Worm (Caenorhabditis elegans) whole organism, mixed stage, embryonic: ENCODE data around the gene srh-79.

Experiments
- M03D4.4 ChIP-seq: sonication (generic microtip); optimal IDR thresholded peaks from 2 replicates; lab custom pipeline; 2017; ENCODE audit warnings: mild to moderate bottlenecking, missing genetic modification characterization, missing compliant biosample characterization
- bed-3 ChIP-seq: fragments of 200-800 bp; sonication (Bioruptor generic); optimal IDR thresholded peaks from 3 replicates; lab custom pipeline; 2018; ENCODE audit warnings: mild to moderate bottlenecking, missing genetic modification characterization, moderate library complexity, missing compliant biosample characterization
- blmp-1 ChIP-seq: fragments of 150-350 bp; optimal IDR thresholded peaks from 2 replicates; lab custom pipeline; 2014; ENCODE audit warnings: missing biosample characterization, missing genetic modification characterization
- ceh-39 ChIP-seq: fragments of 150-350 bp; optimal IDR thresholded peaks from 2 replicates; lab custom pipeline; 2014; ENCODE audit warnings: missing biosample characterization, missing genetic modification characterization
- ceh-83 ChIP-seq: fragments of 200-800 bp; sonication (Bioruptor generic); optimal IDR thresholded peaks from 2 replicates; lab custom pipeline; 2018; ENCODE audit warnings: mild to moderate bottlenecking, missing genetic modification characterization, missing compliant biosample characterization
- ces-1 ChIP-seq: fragments of 150-350 bp; optimal IDR thresholded peaks from 2 replicates; lab custom pipeline; 2014; ENCODE audit warnings: missing biosample characterization, missing genetic modification reagents, missing genetic modification characterization
- cnd-1 ChIP-seq: fragments of 200-800 bp; sonication (Bioruptor generic); optimal IDR thresholded peaks from 2 replicates; lab custom pipeline; 2018; ENCODE audit warnings: mild to moderate bottlenecking, missing genetic modification characterization, missing compliant biosample characterization
- drap-1 ChIP-seq: fragments of 200-800 bp; sonication (Bioruptor generic); optimal IDR thresholded peaks from 3 replicates; lab custom pipeline; 2018; ENCODE audit warnings: mild to moderate bottlenecking, missing genetic modification characterization, missing compliant biosample characterization
- elt-1 ChIP-seq: sonication (generic microtip); optimal IDR thresholded peaks from 2 replicates; lab custom pipeline; 2017; ENCODE audit warnings: missing genetic modification characterization, mild to moderate bottlenecking, missing compliant biosample characterization, antibody characterized with exemption, moderate library complexity, borderline replicate concordance; ENCODE audit not compliant: insufficient read depth
- flh-1 ChIP-seq: fragments of 200-800 bp; sonication (Bioruptor generic); optimal IDR thresholded peaks from 2 replicates; lab custom pipeline; 2018; ENCODE audit warnings: mild to moderate bottlenecking, missing genetic modification characterization, moderate library complexity, missing compliant biosample characterization
- ham-2 ChIP-seq: fragments of 200-800 bp; sonication (Bioruptor generic); optimal IDR thresholded peaks from 2 replicates; lab custom pipeline; 2018; ENCODE audit warnings: mild to moderate bottlenecking, missing genetic modification characterization, missing compliant biosample characterization
- hlh-1 ChIP-seq: fragments of 150-350 bp; optimal IDR thresholded peaks from 2 replicates; lab custom pipeline; 2014; ENCODE audit warnings: missing biosample characterization, missing genetic modification reagents, missing genetic modification characterization
- lin-13 ChIP-seq: fragments of 150-350 bp; optimal IDR thresholded peaks from 2 replicates; lab custom pipeline; 2014; ENCODE audit warnings: missing biosample characterization, missing genetic modification characterization
- lin-32 ChIP-seq: fragments of 200-800 bp; sonication (Bioruptor generic); optimal IDR thresholded peaks from 2 replicates; lab custom pipeline; 2018; ENCODE audit warnings: mild to moderate bottlenecking, missing genetic modification characterization, missing compliant biosample characterization
- lsy-2 ChIP-seq: fragments of 150-350 bp; optimal IDR thresholded peaks from 2 replicates; lab custom pipeline; 2014; ENCODE audit warnings: missing biosample characterization, missing genetic modification characterization
- mab-5 ChIP-seq: fragments of 150-350 bp; optimal IDR thresholded peaks from 2 replicates; lab custom pipeline; 2014; ENCODE audit warnings: missing biosample characterization, missing genetic modification characterization
- mep-1 ChIP-seq: fragments of 150-350 bp; optimal IDR thresholded peaks from 2 replicates; lab custom pipeline; 2017; ENCODE audit warnings: missing biosample characterization, missing genetic modification reagents, missing genetic modification characterization, inconsistent platforms
- mls-2 ChIP-seq: sonication (generic microtip); optimal IDR thresholded peaks from 2 replicates; lab custom pipeline; 2016; ENCODE audit warnings: mild to moderate bottlenecking, missing genetic modification characterization, moderate library complexity, missing compliant biosample characterization
- nhr-12 ChIP-seq: fragments of 150-350 bp; optimal IDR thresholded peaks from 2 replicates; lab custom pipeline; 2014; ENCODE audit warnings: missing biosample characterization, missing genetic modification characterization
- nhr-2 ChIP-seq: fragments of 150-350 bp; optimal IDR thresholded peaks from 2 replicates; lab custom pipeline; 2014; ENCODE audit warnings: missing biosample characterization, missing genetic modification characterization
- nhr-28 ChIP-seq: fragments of 150-350 bp; optimal IDR thresholded peaks from 2 replicates; lab custom pipeline; 2014; ENCODE audit warnings: missing biosample characterization, missing genetic modification characterization
- nhr-76 ChIP-seq: sonication (generic microtip); optimal IDR thresholded peaks from 2 replicates; lab custom pipeline; 2017; ENCODE audit warnings: missing biosample characterization, missing genetic modification characterization
- pha-4 ChIP-seq: fragments of 150-350 bp; optimal IDR thresholded peaks from 2 replicates; lab custom pipeline; 2018; ENCODE audit warnings: missing biosample characterization, missing genetic modification reagents, missing genetic modification characterization
- sem-2 ChIP-seq: fragments of 200-800 bp; sonication (Bioruptor generic); optimal IDR thresholded peaks from 2 replicates; lab custom pipeline; 2018; ENCODE audit warnings: mild to moderate bottlenecking, missing genetic modification characterization, missing compliant biosample characterization
- snpc-4 ChIP-seq: fragments of 150-350 bp; optimal IDR thresholded peaks from 2 replicates; lab custom pipeline; 2014; ENCODE audit warnings: missing biosample characterization, missing genetic modification characterization
- sptf-1 ChIP-seq: sonication (generic microtip); optimal IDR thresholded peaks from 2 replicates; lab custom pipeline; 2017; ENCODE audit warnings: mild to moderate bottlenecking, missing genetic modification characterization, moderate library complexity, missing compliant biosample characterization
- tbx-8 ChIP-seq: fragments of 200-800 bp; sonication (Bioruptor generic); optimal IDR thresholded peaks from 2 replicates; lab custom pipeline; 2018; ENCODE audit warnings: mild to moderate bottlenecking, missing genetic modification characterization, moderate library complexity, missing compliant biosample characterization
- unc-120 ChIP-seq: sonication (generic microtip); optimal IDR thresholded peaks from 2 replicates; lab custom pipeline; 2017; ENCODE audit warnings: missing genetic modification characterization, missing compliant biosample characterization; ENCODE audit not compliant: poor library complexity, severe bottlenecking
- zip-8 ChIP-seq: fragments of 150-350 bp; optimal IDR thresholded peaks from 2 replicates; lab custom pipeline; 2014; ENCODE audit warnings: missing biosample characterization, missing genetic modification characterization
- ztf-11 ChIP-seq: fragments of 150-350 bp; optimal IDR thresholded peaks from 2 replicates; lab custom pipeline; 2014; ENCODE audit warnings: missing biosample characterization, missing genetic modification characterization

srh-79 gene

ce11 chrV:7487518-7487917 lies 10.0 kb upstream of the srh-79 start, which contains the start of gene srbc-7:
Gene srbc-7 (minus strand): TSS chrV:7487618.
- TF ChIP-seq nhr-2 (tag; lab: Kevin White, UChicago) (no peak), tbx-8 (GFP tag; lab: Kevin White, UChicago) (no peak), mls-2 (tag; lab: Kevin White, UChicago) (no peak), elt-1 (tag; lab: Kevin White, UChicago) (no peak)

- TF ChIP-seq elt-1 (tag; lab: Kevin White, UChicago), result no peak
- TF ChIP-seq ceh-39 (tag; lab: Kevin White, UChicago), result no peak
- no peak for TF ChIP-seq mab-5 (tag; lab: Kevin White, UChicago)
- no peak for TF ChIP-seq nhr-12 (tag; lab: Kevin White, UChicago)
- TF ChIP-seq ztf-11, result no peak
- TF ChIP-seq pha-4 (tag; lab: Kevin White, UChicago), result no peak
- TF ChIP-seq snpc-4, result no peak
- no peak for TF ChIP-seq ces-1 (GFP tag; lab: Kevin White, UChicago)
- TF ChIP-seq zip-8, result no peak
- no peak for TF ChIP-seq hlh-1 (tag; lab: Kevin White, UChicago)
- TF ChIP-seq ceh-83 (GFP tag; lab: Kevin White, UChicago), result no peak
- TF ChIP-seq blmp-1 (tag; lab: Kevin White, UChicago), result no peak
- no peak for TF ChIP-seq bed-3 (GFP tag; lab: Kevin White, UChicago)
- no peak for TF ChIP-seq sptf-1 (tag; lab: Kevin White, UChicago)
- TF ChIP-seq sem-2, result no peak
- no peak for TF ChIP-seq lsy-2 (tag; lab: Kevin White, UChicago)
- TF ChIP-seq tbx-8 (GFP tag; lab: Kevin White, UChicago), result no peak
- no peak for TF ChIP-seq lin-13 (tag; lab: Kevin White, UChicago)
Measured at ce11 chrV:7490340-7490739, 7.2 kb upstream of the srh-79 start, which contains the start of gene srbc-9. Gene srbc-9 (minus strand): TSS chrV:7490440.

ce11 chrV:7492924-7493323 lies 4.6 kb upstream of the srh-79 start, which contains the start of gene srbc-10:
Gene srbc-10 (minus strand): TSS chrV:7493024.
- no peak for TF ChIP-seq ztf-11
- TF ChIP-seq mep-1 (tag; lab: Kevin White, UChicago), result no peak
- TF ChIP-seq lin-32 (GFP tag; lab: Kevin White, UChicago), result no peak
- TF ChIP-seq cnd-1 (tag; lab: Kevin White, UChicago), result no peak
- no peak for TF ChIP-seq elt-1 (tag; lab: Kevin White, UChicago)

ce11 chrV:7495189-7495588 lies 2.4 kb upstream of the srh-79 start, which contains the start of gene srbc-11:
Gene srbc-11 (minus strand): TSS chrV:7495289.
- TF ChIP-seq ces-1 (GFP tag; lab: Kevin White, UChicago), result no peak
- no peak for TF ChIP-seq drap-1 (GFP tag; lab: Kevin White, UChicago)
- no peak for TF ChIP-seq mab-5 (tag; lab: Kevin White, UChicago)
- TF ChIP-seq sem-2, result no peak
- TF ChIP-seq blmp-1 (tag; lab: Kevin White, UChicago), result no peak
- TF ChIP-seq hlh-1 (tag; lab: Kevin White, UChicago), result no peak
- no peak for TF ChIP-seq lin-13 (tag; lab: Kevin White, UChicago)
- no peak for TF ChIP-seq M03D4.4 (tag; lab: Kevin White, UChicago)
- TF ChIP-seq ham-2 (GFP tag; lab: Kevin White, UChicago), result no peak
- TF ChIP-seq ceh-83 (GFP tag; lab: Kevin White, UChicago), result no peak
- TF ChIP-seq mls-2 (tag; lab: Kevin White, UChicago), result no peak
- TF ChIP-seq unc-120 (tag; lab: Kevin White, UChicago), result no peak

ce11 chrV:7501194-7501593 lies 3.7 kb downstream of the srh-79 start:
- TF ChIP-seq mep-1 (tag; lab: Kevin White, UChicago), result no peak
- TF ChIP-seq blmp-1 (tag; lab: Kevin White, UChicago), result no peak
- TF ChIP-seq lin-32 (GFP tag; lab: Kevin White, UChicago), result no peak
- TF ChIP-seq snpc-4, result no peak
- TF ChIP-seq nhr-12 (tag; lab: Kevin White, UChicago), result no peak
- TF ChIP-seq ces-1 (GFP tag; lab: Kevin White, UChicago), result no peak
- TF ChIP-seq mab-5 (tag; lab: Kevin White, UChicago), result no peak
- TF ChIP-seq ceh-39 (tag; lab: Kevin White, UChicago), result no peak
- TF ChIP-seq ceh-83 (GFP tag; lab: Kevin White, UChicago), result no peak
- TF ChIP-seq mls-2 (tag; lab: Kevin White, UChicago), result no peak
- no peak for TF ChIP-seq bed-3 (GFP tag; lab: Kevin White, UChicago)
- no peak for TF ChIP-seq nhr-76 (tag; lab: Kevin White, UChicago)
- no peak for TF ChIP-seq unc-120 (tag; lab: Kevin White, UChicago)
- TF ChIP-seq sptf-1 (tag; lab: Kevin White, UChicago), result no peak
- no peak for TF ChIP-seq lin-13 (tag; lab: Kevin White, UChicago)
- TF ChIP-seq pha-4 (tag; lab: Kevin White, UChicago), result no peak
- no peak for TF ChIP-seq nhr-28 (tag; lab: Kevin White, UChicago)
- TF ChIP-seq flh-1 (GFP tag; lab: Kevin White, UChicago), result no peak
- no peak for TF ChIP-seq nhr-2 (tag; lab: Kevin White, UChicago)
- TF ChIP-seq, all 35 proteins: peak for 0
